Worm (Caenorhabditis elegans): Measurements from ENCODE around the gene dmsr-12.
A peak's percentile ranks its signal among the peaks of the same experiment; 100 is the strongest.

The dmsr-12 gene

ce11 chrV:6799564-6799963, 6.7 kb downstream of the dmsr-12 start, which contains the start of gene dmsr-9:
dmsr-9 (minus strand) TSS chrV:6799664.
- TF ChIP-seq ceh-82 (tag; optimal IDR thresholded peaks at IDR 0.05), result no peak

ce11 chrV:6796894-6797293, 9.3 kb downstream of the dmsr-12 start:
- TF ChIP-seq aly-2 (tag; optimal IDR thresholded peaks at IDR 0.05) (no peak), elt-2 (tag; optimal IDR thresholded peaks at IDR 0.05) (peak; percentile 16), pha-4 (tag; optimal IDR thresholded peaks at IDR 0.05) (peak; percentile 58), jun-1 (tag; optimal IDR thresholded peaks at IDR 0.05) (no peak), eor-1 (tag; optimal IDR thresholded peaks at IDR 0.05) (no peak), fos-1 (tag; optimal IDR thresholded peaks at IDR 0.05) (no peak), nhr-23 (tag; optimal IDR thresholded peaks at IDR 0.05) (peak; percentile 65), unc-39 (tag; optimal IDR thresholded peaks at IDR 0.05) (no peak), nhr-12 (tag; optimal IDR thresholded peaks at IDR 0.05) (no peak), snpc-4 (tag; optimal IDR thresholded peaks at IDR 0.05) (peak; percentile 11), nhr-77 (tag; optimal IDR thresholded peaks at IDR 0.05) (no peak), mml-1 (tag; optimal IDR thresholded peaks at IDR 0.05) (no peak), sea-2 (GFP tag; optimal IDR thresholded peaks at IDR 0.05) (no peak), ceh-16 (tag; optimal IDR thresholded peaks at IDR 0.05) (no peak), egl-5 (tag; optimal IDR thresholded peaks at IDR 0.05) (peak; percentile 47), nfya-1 (tag; optimal IDR thresholded peaks at IDR 0.05; ENCODE audit: insufficient read depth) (peak; percentile 63), egl-27 (tag; optimal IDR thresholded peaks at IDR 0.05) (no peak), fkh-10 (GFP tag; optimal IDR thresholded peaks at IDR 0.05) (no peak), nhr-67 (tag; optimal IDR thresholded peaks at IDR 0.05) (no peak), ZK546.5 (tag; optimal IDR thresholded peaks at IDR 0.05) (no peak), tbx-2 (tag; optimal IDR thresholded peaks at IDR 0.05) (no peak), skn-1 (tag; optimal IDR thresholded peaks at IDR 0.05) (no peak), ceh-9 (tag; optimal IDR thresholded peaks at IDR 0.05) (no peak), R02D3.7 (tag; optimal IDR thresholded peaks at IDR 0.05) (peak; percentile 10), mdl-1 (tag; optimal IDR thresholded peaks at IDR 0.05) (no peak), ama-1 (optimal IDR thresholded peaks at IDR 0.05) (no peak), unc-62 (GFP tag; optimal IDR thresholded peaks at IDR 0.05) (no peak), ceh-82 (tag; optimal IDR thresholded peaks at IDR 0.05) (no peak), lin-15B (tag; optimal IDR thresholded peaks at IDR 0.05) (no peak), pqm-1 (tag; optimal IDR thresholded peaks at IDR 0.05) (no peak), nhr-237 (tag; optimal IDR thresholded peaks at IDR 0.05) (no peak), lin-39 (tag; optimal IDR thresholded peaks at IDR 0.05) (peak; percentile 83), ztf-4 (tag; optimal IDR thresholded peaks at IDR 0.05) (no peak), elt-3 (tag; optimal IDR thresholded peaks at IDR 0.05) (no peak), nhr-43 (tag; optimal IDR thresholded peaks at IDR 0.05; ENCODE audit: poor library complexity, severe bottlenecking) (no peak), ztf-11 (tag; optimal IDR thresholded peaks at IDR 0.05) (no peak), zag-1 (tag; optimal IDR thresholded peaks at IDR 0.05) (no peak), ceh-28 (tag; optimal IDR thresholded peaks at IDR 0.05) (no peak), nhr-76 (tag; optimal IDR thresholded peaks at IDR 0.05) (no peak), nhr-11 (tag; optimal IDR thresholded peaks at IDR 0.05) (no peak), hmg-11 (tag; optimal IDR thresholded peaks at IDR 0.05) (peak; percentile 88), nhr-25 (tag; optimal IDR thresholded peaks at IDR 0.05) (no peak), nhr-28 (tag; optimal IDR thresholded peaks at IDR 0.05) (no peak), fkh-2 (tag; optimal IDR thresholded peaks at IDR 0.05) (no peak), elt-1 (tag; optimal IDR thresholded peaks at IDR 0.05) (no peak)

- TF ChIP-seq jun-1 (tag; optimal IDR thresholded peaks at IDR 0.05) (no peak), nhr-76 (tag; optimal IDR thresholded peaks at IDR 0.05) (no peak), nhr-12 (tag; optimal IDR thresholded peaks at IDR 0.05) (no peak), fos-1 (tag; optimal IDR thresholded peaks at IDR 0.05) (no peak), pqm-1 (tag; optimal IDR thresholded peaks at IDR 0.05) (no peak), unc-62 (GFP tag; optimal IDR thresholded peaks at IDR 0.05) (no peak), nhr-28 (tag; optimal IDR thresholded peaks at IDR 0.05) (no peak), lin-39 (tag; optimal IDR thresholded peaks at IDR 0.05) (no peak), egl-5 (tag; optimal IDR thresholded peaks at IDR 0.05) (no peak), R02D3.7 (tag; optimal IDR thresholded peaks at IDR 0.05) (no peak), nfya-1 (tag; optimal IDR thresholded peaks at IDR 0.05; ENCODE audit: insufficient read depth) (no peak), fkh-10 (GFP tag; optimal IDR thresholded peaks at IDR 0.05) (no peak), egl-27 (tag; optimal IDR thresholded peaks at IDR 0.05) (no peak), lin-15B (tag; optimal IDR thresholded peaks at IDR 0.05) (no peak), pha-4 (tag; optimal IDR thresholded peaks at IDR 0.05) (no peak), nhr-77 (tag; optimal IDR thresholded peaks at IDR 0.05) (no peak), snpc-4 (tag; optimal IDR thresholded peaks at IDR 0.05) (no peak), elt-3 (tag; optimal IDR thresholded peaks at IDR 0.05) (no peak), eor-1 (tag; optimal IDR thresholded peaks at IDR 0.05) (no peak), skn-1 (tag; optimal IDR thresholded peaks at IDR 0.05) (no peak)
Measured at ce11 chrV:6796264-6796663, 10.0 kb downstream of the dmsr-12 start.

Measured in whole organism, L3 larva.